Fruit fly (Drosophila melanogaster): ENCODE measurements around the gene eIF4G2.
A peak's percentile ranks its signal among the peaks of the same experiment; 100 is the strongest.
"Not testable (repeated sequence)": the region's sequence is repeated elsewhere in the genome, so short reads cannot be mapped to it uniquely, and the experiment has no call there.

The eIF4G2 gene

DNA sequence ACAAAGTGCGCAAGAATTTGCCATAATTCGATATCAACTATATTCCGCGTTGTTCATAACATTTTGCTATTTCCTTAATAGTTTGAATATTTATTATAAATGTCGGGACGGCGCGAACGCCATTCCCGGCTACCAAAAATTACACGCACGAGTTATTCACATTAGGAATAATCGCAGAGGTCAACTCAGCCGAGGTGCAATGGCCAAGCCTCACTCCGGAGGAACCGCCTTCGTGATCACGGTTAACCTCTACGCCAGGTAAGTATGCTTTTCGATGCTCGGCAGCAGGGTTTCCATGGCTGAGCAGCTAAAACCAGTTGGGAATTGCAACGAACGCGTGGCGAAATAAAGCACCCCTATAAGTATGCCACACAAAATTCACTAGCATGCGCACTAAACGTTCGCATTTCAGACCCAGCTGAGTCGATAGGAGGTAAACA lies 40.3 kb upstream of the eIF4G2 start:
- TF ChIP-seq dl (GFP tag; optimal IDR thresholded peaks at IDR 0.05; ENCODE audit: insufficient read depth in 1 of 2, partially characterized antibody in 2 of 2) (peak in 1 of 2 experiments; percentile 10), ey (GFP tag; optimal IDR thresholded peaks at IDR 0.05) (peak; percentile 66), Sp1 (GFP tag; optimal IDR thresholded peaks at IDR 0.05) (peak; percentile 40), Dif (GFP tag; optimal IDR thresholded peaks at IDR 0.05; ENCODE audit: partially characterized antibody) (peak; percentile 28), dmrt93B (GFP tag; optimal IDR thresholded peaks at IDR 0.05) (peak; percentile 11), OdsH (GFP tag; optimal IDR thresholded peaks at IDR 0.05) (peak; percentile 59), fru (GFP tag; optimal IDR thresholded peaks at IDR 0.05) (peak; percentile 75), CG9705 (GFP tag; optimal IDR thresholded peaks at IDR 0.05) (peak; percentile 15), sv (GFP tag; optimal IDR thresholded peaks at IDR 0.05) (peak; percentile 42), sage (GFP tag; optimal IDR thresholded peaks at IDR 0.05) (peak; percentile 28), h (GFP tag; optimal IDR thresholded peaks at IDR 0.05) (peak; percentile 80), foxo (GFP tag; optimal IDR thresholded peaks at IDR 0.05) (peak in 1 of 2 experiments; percentile 70), psq (GFP tag; optimal IDR thresholded peaks at IDR 0.05) (peak; percentile 52), Hnf4 (GFP tag; optimal IDR thresholded peaks at IDR 0.05) (peak; percentile 83), Hr83 (GFP tag; optimal IDR thresholded peaks at IDR 0.05; ENCODE audit: poor library complexity, severe bottlenecking) (peak; percentile 63), rgr (GFP tag; optimal IDR thresholded peaks at IDR 0.05) (peak; percentile 67), Rel (tag; optimal IDR thresholded peaks at IDR 0.05) (peak; percentile 52), CG32264 (GFP tag; optimal IDR thresholded peaks at IDR 0.05) (peak; percentile 8), HLH106 (tag; optimal IDR thresholded peaks at IDR 0.05) (peak; percentile 26), woc (GFP tag; optimal IDR thresholded peaks at IDR 0.05) (peak; percentile 42), br (GFP tag; optimal IDR thresholded peaks at IDR 0.05) (peak; percentile 72)
- not testable (repeated sequence) for TF ChIP-seq Rel (GFP tag; optimal IDR thresholded peaks at IDR 0.05)

DNA sequence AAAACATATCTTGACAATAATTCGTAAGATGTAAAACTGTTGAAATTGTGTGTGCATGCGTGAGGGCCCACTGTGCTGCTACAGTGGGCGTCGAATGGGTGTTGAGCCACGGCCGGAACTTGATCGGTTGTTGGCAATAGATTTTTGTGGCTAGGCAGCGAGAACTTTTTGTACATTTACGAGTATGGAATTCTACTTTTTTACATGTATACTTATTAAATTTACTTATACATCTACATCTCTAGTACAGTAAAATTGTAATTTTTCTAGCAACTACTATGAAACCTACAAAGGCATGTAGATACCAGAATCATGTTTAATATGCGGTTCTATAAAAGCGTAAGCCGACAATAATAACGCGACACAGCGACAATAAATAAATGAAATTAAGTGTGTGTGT lies 30.6 kb upstream of the eIF4G2 start:
- TF ChIP-seq dmrt93B (GFP tag; optimal IDR thresholded peaks at IDR 0.05), result no peak
- no peak for TF ChIP-seq h (GFP tag; optimal IDR thresholded peaks at IDR 0.05)
- TF ChIP-seq Vsx2 (GFP tag; optimal IDR thresholded peaks at IDR 0.05; ENCODE audit: partially characterized antibody), result no peak
- TF ChIP-seq HLH106 (tag; optimal IDR thresholded peaks at IDR 0.05), result no peak
- TF ChIP-seq CG32264 (GFP tag; optimal IDR thresholded peaks at IDR 0.05), result no peak
- no peak for TF ChIP-seq CG9705 (GFP tag; optimal IDR thresholded peaks at IDR 0.05)
- TF ChIP-seq psq (GFP tag; optimal IDR thresholded peaks at IDR 0.05), result no peak
- TF ChIP-seq Abd-B (GFP tag; optimal IDR thresholded peaks at IDR 0.05), result no peak
- no peak for TF ChIP-seq Hnf4 (GFP tag; optimal IDR thresholded peaks at IDR 0.05)
- no peak for TF ChIP-seq lola (GFP tag; optimal IDR thresholded peaks at IDR 0.05)
- no peak for TF ChIP-seq tai (GFP tag; optimal IDR thresholded peaks at IDR 0.05)
- TF ChIP-seq N (GFP tag; optimal IDR thresholded peaks at IDR 0.05), result no peak

DNA sequence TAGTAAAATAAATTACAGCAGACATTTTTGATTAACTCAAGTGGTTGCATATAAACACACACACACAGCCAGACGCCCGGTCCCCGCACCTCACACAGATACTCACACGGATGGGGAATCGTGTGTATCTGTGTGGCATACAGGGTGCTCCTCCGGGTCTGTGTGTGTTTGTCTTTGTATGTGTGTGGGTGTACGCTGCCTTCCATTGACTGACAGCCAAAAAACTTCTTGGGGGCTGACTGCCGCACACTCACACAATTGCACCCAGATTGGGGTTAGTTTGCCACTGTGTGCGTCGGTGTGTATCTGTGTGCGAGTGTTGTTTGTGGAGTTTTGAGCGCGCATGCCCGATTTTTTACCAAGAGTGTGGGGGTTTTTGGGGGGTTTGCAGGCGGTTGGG lies 27.1 kb upstream of the eIF4G2 start:
- TF ChIP-seq fru (GFP tag; optimal IDR thresholded peaks at IDR 0.05) (no peak), brk (GFP tag; optimal IDR thresholded peaks at IDR 0.05) (no peak), dmrt93B (GFP tag; optimal IDR thresholded peaks at IDR 0.05) (no peak), Rel (GFP tag; optimal IDR thresholded peaks at IDR 0.05) (no peak), Rel (tag; optimal IDR thresholded peaks at IDR 0.05) (no peak), dsf (GFP tag; optimal IDR thresholded peaks at IDR 0.05; ENCODE audit: borderline replicate concordance) (no peak), Myc (optimal IDR thresholded peaks at IDR 0.05) (no peak), Dfd (GFP tag; optimal IDR thresholded peaks at IDR 0.05) (no peak), psq (GFP tag; optimal IDR thresholded peaks at IDR 0.05) (no peak), OdsH (GFP tag; optimal IDR thresholded peaks at IDR 0.05) (no peak), HLH106 (tag; optimal IDR thresholded peaks at IDR 0.05) (no peak), h (GFP tag; optimal IDR thresholded peaks at IDR 0.05) (no peak), jim (GFP tag; optimal IDR thresholded peaks at IDR 0.05) (no peak), pan (optimal IDR thresholded peaks at IDR 0.05) (no peak), Vsx2 (GFP tag; optimal IDR thresholded peaks at IDR 0.05; ENCODE audit: partially characterized antibody) (no peak), lola (GFP tag; optimal IDR thresholded peaks at IDR 0.05) (no peak), Hr83 (GFP tag; optimal IDR thresholded peaks at IDR 0.05; ENCODE audit: poor library complexity, severe bottlenecking) (no peak), Jra (GFP tag; optimal IDR thresholded peaks at IDR 0.05) (no peak), woc (GFP tag; optimal IDR thresholded peaks at IDR 0.05) (no peak), Mio (GFP tag; optimal IDR thresholded peaks at IDR 0.05) (no peak)

All from whole organism, wandering third instar larva.